Worm (Caenorhabditis elegans) whole organism, L4 larva: ENCODE measurements around the gene Y62H9A.1.
A peak's percentile ranks its signal among the peaks of the same experiment; 100 is the strongest.

Source experiments
- F26F4.8 ChIP-seq: fragments of 200-800 bp; sonication (Bioruptor generic); conservative IDR thresholded peaks from 2 replicates; pipeline ENCODE4 v1.3.6; 2022; ENCODE audit warnings: missing genetic modification characterization, missing compliant biosample characterization
- T20F7.1 ChIP-seq: fragments of 200-800 bp; sonication (Bioruptor generic); optimal IDR thresholded peaks from 2 replicates; lab custom pipeline; 2018; ENCODE audit warnings: mild to moderate bottlenecking, missing genetic modification characterization, missing compliant biosample characterization
- T26A8.4 ChIP-seq: fragments of 200-800 bp; sonication (Bioruptor generic); IDR thresholded peaks from 2 replicates; pipeline ENCODE4 v1.3.6; 2022; ENCODE audit warnings: missing genetic modification characterization, missing compliant biosample characterization
- aha-1 ChIP-seq: fragments of 150-350 bp; peaks from one replicate; lab custom pipeline; 2014; ENCODE audit warnings: missing biosample characterization, missing genetic modification characterization
- ama-1 ChIP-seq: fragments of 150-350 bp; optimal IDR thresholded peaks from 2 replicates; lab custom pipeline; 2014; ENCODE audit warnings: inconsistent platforms, mixed read lengths
- attf-4 ChIP-seq: sonication (generic microtip); optimal IDR thresholded peaks from 3 replicates; lab custom pipeline; 2017; ENCODE audit warnings: missing biosample characterization, missing genetic modification characterization
- ceh-32 ChIP-seq: sonication (generic microtip); optimal IDR thresholded peaks from 2 replicates; lab custom pipeline; 2016; ENCODE audit warnings: mild to moderate bottlenecking, missing genetic modification characterization, missing compliant biosample characterization; ENCODE audit not compliant: poor library complexity
- ceh-44 ChIP-seq: fragments of 200-800 bp; sonication (Bioruptor generic); IDR thresholded peaks from 2 replicates; pipeline ENCODE4 v1.3.6; 2022; ENCODE audit warnings: missing genetic modification reagents, missing genetic modification characterization, missing compliant biosample characterization
- ceh-62 ChIP-seq: sonication (generic microtip); optimal IDR thresholded peaks from 2 replicates; lab custom pipeline; 2017; ENCODE audit warnings: missing biosample characterization, missing genetic modification characterization
- ctbp-1 ChIP-seq: fragments of 200-800 bp; sonication (Bioruptor generic); IDR thresholded peaks from 2 replicates; pipeline ENCODE4 v1.3.6; 2022; ENCODE audit warnings: missing genetic modification reagents, missing genetic modification characterization, missing compliant biosample characterization
- daf-12 ChIP-seq: fragments of 150-350 bp; optimal IDR thresholded peaks from 2 replicates; lab custom pipeline; 2014; ENCODE audit warnings: missing biosample characterization, missing genetic modification reagents, missing genetic modification characterization
- daf-16 ChIP-seq, 3 experiments: sonication (generic microtip); optimal IDR thresholded peaks; 2 replicates each; lab custom pipeline; 2016 to 2017; ENCODE audit warnings: missing genetic modification characterization in 3 of 3, missing genetic modification reagents in 3 of 3, mild to moderate bottlenecking in 2 of 3, missing compliant biosample characterization in 2 of 3, missing biosample characterization in 1 of 3, moderate library complexity in 1 of 3
- daf-19 ChIP-seq: fragments of 200-800 bp; sonication (Bioruptor generic); conservative IDR thresholded peaks from 2 replicates; pipeline ENCODE4 v1.3.6; 2022; ENCODE audit warnings: missing genetic modification characterization, missing compliant biosample characterization
- daf-8 ChIP-seq: fragments of 200-800 bp; sonication (Bioruptor generic); IDR thresholded peaks from 2 replicates; pipeline ENCODE4 v1.3.6; 2022; ENCODE audit warnings: missing genetic modification characterization, missing compliant biosample characterization
- dmd-6 ChIP-seq: fragments of 200-800 bp; sonication (Bioruptor generic); IDR thresholded peaks from 2 replicates; pipeline ENCODE4 v1.3.6; 2022; ENCODE audit warnings: missing genetic modification reagents, missing genetic modification characterization, missing compliant biosample characterization
- duxl-1 ChIP-seq: sonication (generic microtip); optimal IDR thresholded peaks from 2 replicates; lab custom pipeline; 2016; ENCODE audit warnings: mild to moderate bottlenecking, missing genetic modification characterization, moderate library complexity, missing compliant biosample characterization; ENCODE audit not compliant: poor library complexity
- dve-1 ChIP-seq: sonication (generic microtip); optimal IDR thresholded peaks from 2 replicates; lab custom pipeline; 2017; ENCODE audit warnings: antibody characterized with exemption, mild to moderate bottlenecking, missing genetic modification characterization, missing compliant biosample characterization; ENCODE audit not compliant: insufficient read depth
- egl-27 ChIP-seq: sonication (generic microtip); optimal IDR thresholded peaks from 3 replicates; lab custom pipeline; 2017; ENCODE audit warnings: missing biosample characterization, missing genetic modification reagents, missing genetic modification characterization
- fos-1 ChIP-seq: fragments of 150-350 bp; optimal IDR thresholded peaks from 2 replicates; lab custom pipeline; 2014; ENCODE audit warnings: missing biosample characterization, missing genetic modification characterization
- jun-1 ChIP-seq: fragments of 150-350 bp; optimal IDR thresholded peaks from 2 replicates; lab custom pipeline; 2014; ENCODE audit warnings: missing biosample characterization, missing genetic modification reagents, missing genetic modification characterization
- lin-1 ChIP-seq: fragments of 200-800 bp; sonication (Bioruptor generic); IDR thresholded peaks from 2 replicates; pipeline ENCODE4 v1.3.6; 2022; ENCODE audit warnings: missing genetic modification reagents, missing genetic modification characterization, missing compliant biosample characterization
- lin-39 ChIP-seq: fragments of 150-350 bp; optimal IDR thresholded peaks from 2 replicates; lab custom pipeline; 2014; ENCODE audit warnings: missing biosample characterization, missing genetic modification reagents, missing genetic modification characterization
- madf-5 ChIP-seq, 2 experiments: fragments of 200-800 bp; sonication (Bioruptor generic); IDR thresholded peaks; 2 replicates each; pipeline ENCODE4 v1.3.6; 2022; ENCODE audit warnings: missing compliant biosample characterization in 2 of 2, missing genetic modification characterization in 2 of 2
- mdl-1 ChIP-seq, 2 experiments: fragments of 150-350 bp in 1 of 2; sonication (generic microtip) in 1 of 2; optimal IDR thresholded peaks; 2 replicates each; lab custom pipeline; 2014 to 2017; ENCODE audit warnings: missing biosample characterization in 2 of 2, missing genetic modification characterization in 2 of 2
- mdt-29 ChIP-seq: fragments of 200-800 bp; sonication (Bioruptor generic); IDR thresholded peaks from 2 replicates; pipeline ENCODE4 v1.3.6; 2022; ENCODE audit warnings: missing genetic modification reagents, missing genetic modification characterization, missing compliant biosample characterization
- mxl-3 ChIP-seq: fragments of 200-800 bp; sonication (Bioruptor generic); optimal IDR thresholded peaks from 2 replicates; lab custom pipeline; 2018; ENCODE audit warnings: mild to moderate bottlenecking, missing genetic modification characterization, missing compliant biosample characterization
- nhr-11 ChIP-seq: fragments of 150-350 bp; optimal IDR thresholded peaks from 2 replicates; lab custom pipeline; 2014; ENCODE audit warnings: missing biosample characterization, missing genetic modification characterization
- nhr-25 ChIP-seq: sonication (generic microtip); optimal IDR thresholded peaks from 2 replicates; lab custom pipeline; 2017; ENCODE audit warnings: missing genetic modification characterization, mild to moderate bottlenecking, missing compliant biosample characterization, antibody characterized with exemption, moderate library complexity, borderline replicate concordance; ENCODE audit not compliant: insufficient read depth
- nhr-28 ChIP-seq: fragments of 150-350 bp; optimal IDR thresholded peaks from 2 replicates; lab custom pipeline; 2014; ENCODE audit warnings: missing biosample characterization, missing genetic modification characterization
- nhr-41 ChIP-seq: fragments of 200-800 bp; sonication (Bioruptor generic); IDR thresholded peaks from 2 replicates; pipeline ENCODE4 v1.3.6; 2022; ENCODE audit warnings: missing genetic modification reagents, missing genetic modification characterization, missing compliant biosample characterization
- nhr-42 ChIP-seq: fragments of 200-800 bp; sonication (Bioruptor generic); IDR thresholded peaks from 2 replicates; pipeline ENCODE4 v1.3.6; 2022; ENCODE audit warnings: missing genetic modification characterization, missing compliant biosample characterization
- nhr-77 ChIP-seq: fragments of 150-350 bp; optimal IDR thresholded peaks from 2 replicates; lab custom pipeline; 2014; ENCODE audit warnings: missing biosample characterization, missing genetic modification characterization
- php-3 ChIP-seq: fragments of 200-800 bp; sonication (Bioruptor generic); IDR thresholded peaks from 2 replicates; pipeline ENCODE4 v1.3.6; 2022; ENCODE audit warnings: missing genetic modification reagents, missing genetic modification characterization, missing compliant biosample characterization
- pqm-1 ChIP-seq: sonication (generic microtip); optimal IDR thresholded peaks from 2 replicates; lab custom pipeline; 2017; ENCODE audit warnings: missing biosample characterization, missing genetic modification characterization
- saeg-2 ChIP-seq: fragments of 200-800 bp; sonication (Bioruptor generic); IDR thresholded peaks from 2 replicates; pipeline ENCODE4 v1.3.6; 2022; ENCODE audit warnings: missing genetic modification reagents, missing genetic modification characterization, missing compliant biosample characterization
- set-16 ChIP-seq: fragments of 200-800 bp; sonication (Bioruptor generic); IDR thresholded peaks from 2 replicates; pipeline ENCODE4 v1.3.6; 2022; ENCODE audit warnings: missing genetic modification reagents, missing genetic modification characterization, missing compliant biosample characterization
- skn-1 ChIP-seq: fragments of 150-350 bp; optimal IDR thresholded peaks from 2 replicates; lab custom pipeline; 2014; ENCODE audit warnings: missing biosample characterization, missing genetic modification characterization
- tag-97 ChIP-seq: fragments of 200-800 bp; sonication (Bioruptor generic); IDR thresholded peaks from 2 replicates; pipeline ENCODE4 v1.3.6; 2022; ENCODE audit warnings: missing genetic modification characterization, missing compliant biosample characterization
- tra-1 ChIP-seq: fragments of 200-800 bp; sonication (Bioruptor generic); IDR thresholded peaks from 2 replicates; pipeline ENCODE4 v1.3.6; 2022; ENCODE audit warnings: missing genetic modification reagents, missing genetic modification characterization, missing compliant biosample characterization
- unc-62 ChIP-seq, 3 experiments: fragments of 150-350 bp in 1 of 3; sonication (generic microtip); optimal IDR thresholded peaks in 2 of 3; peaks in 1 of 3; 1 replicate in 1 of 3; 2 replicates in 2 of 3; lab custom pipeline; 2014 to 2017; ENCODE audit warnings: missing biosample characterization in 3 of 3, missing genetic modification characterization in 3 of 3, missing genetic modification reagents in 3 of 3, missing genotype in 1 of 3
- zip-2 ChIP-seq: fragments of 150-350 bp; optimal IDR thresholded peaks from 2 replicates; lab custom pipeline; 2014; ENCODE audit warnings: missing biosample characterization, missing genetic modification characterization

Y62H9A.1 gene

DNA sequence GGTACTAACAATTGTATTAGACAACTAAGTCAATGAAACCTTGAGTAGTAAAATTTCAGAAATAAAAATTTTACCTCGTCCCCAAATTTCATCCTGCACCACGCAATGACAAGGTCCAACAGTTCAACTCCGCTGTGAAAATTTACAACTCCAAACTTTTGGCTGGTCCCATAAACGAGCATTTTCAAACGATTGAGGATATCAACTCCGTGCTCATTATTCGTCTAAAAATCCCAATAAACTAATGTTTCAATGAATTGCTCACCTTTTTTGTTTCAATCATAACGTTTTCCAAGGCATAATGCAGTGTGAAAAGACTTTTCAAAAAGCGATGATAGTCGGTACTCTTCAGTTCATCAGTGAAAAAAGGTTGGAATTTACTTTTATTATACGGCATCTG lies 31.3 kb downstream of the Y62H9A.1 start:
- TF ChIP-seq unc-62 (GFP tag; optimal IDR thresholded peaks at IDR 0.05 in 1 of 2; lab: Kevin White, UChicago) (peak in 1 of 2 experiments; percentile 95), unc-62 (tag; optimal IDR thresholded peaks at IDR 0.05; lab: Kevin White, UChicago) (no peak), lin-39 (no peak)

- no peak for TF ChIP-seq nhr-42 (GFP tag; lab: Robert Waterston, UW)
- no peak for TF ChIP-seq F26F4.8 (GFP tag; lab: Robert Waterston, UW)
- TF ChIP-seq daf-8, result no peak
- no peak for TF ChIP-seq daf-12 (tag; lab: Kevin White, UChicago)
- TF ChIP-seq T26A8.4 (GFP tag; lab: Robert Waterston, UW), result no peak
- TF ChIP-seq nhr-28, result no peak
- TF ChIP-seq nhr-41 (GFP tag; lab: Robert Waterston, UW), result no peak
- TF ChIP-seq set-16 (GFP tag; lab: Robert Waterston, UW), result no peak
- TF ChIP-seq madf-5 (GFP tag; IDR thresholded peaks at IDR 0.05; lab: Robert Waterston, UW), result no peak
- no peak for TF ChIP-seq nhr-77 (tag; lab: Kevin White, UChicago)
- no peak for TF ChIP-seq pqm-1 (tag; lab: Kevin White, UChicago)
- TF ChIP-seq saeg-2 (GFP tag; lab: Robert Waterston, UW), result no peak
- TF ChIP-seq nhr-25 (tag; lab: Kevin White, UChicago), result no peak
- TF ChIP-seq ceh-62 (tag; lab: Kevin White, UChicago), result no peak
- TF ChIP-seq, all 104 proteins: peak for 0
These were observed 31.9 kb downstream of the Y62H9A.1 start, which contains the start of gene Y62H9A.11 for ce11 chrX:11907263-11907662. Y62H9A.11 (minus strand) TSS chrX:11907363.

ce11 chrX:11908226-11908625 lies 32.9 kb downstream of the Y62H9A.1 start:
- TF ChIP-seq daf-16 (GFP tag; optimal IDR thresholded peaks at IDR 0.05; lab: Kevin White, UChicago) (no peak), daf-16 (tag; optimal IDR thresholded peaks at IDR 0.05; lab: Kevin White, UChicago) (peak; percentile 55), fos-1 (tag; lab: Kevin White, UChicago) (no peak), aha-1 (peak; percentile 70), pqm-1 (tag; lab: Kevin White, UChicago) (peak; percentile 16)

DNA sequence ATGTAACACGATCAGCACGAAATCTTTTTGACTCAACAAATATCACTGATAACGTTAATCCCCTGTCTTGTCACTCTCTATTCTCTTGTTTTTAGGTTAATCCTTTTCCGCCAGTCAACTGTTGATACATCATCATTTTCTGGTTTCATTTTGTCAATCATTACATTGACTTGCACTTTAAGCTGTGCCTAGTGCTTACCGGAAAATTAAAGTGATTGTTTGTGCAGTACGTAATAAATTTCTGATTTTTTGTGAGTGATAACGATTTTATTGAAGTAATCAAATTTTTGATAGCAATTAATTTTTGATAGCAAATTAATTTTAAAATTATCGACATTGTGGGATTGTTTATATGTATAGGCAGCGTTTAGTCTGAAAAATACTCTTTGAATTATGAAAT lies 33.8 kb downstream of the Y62H9A.1 start:
- 0 out of 2 replicates have a peak, but pooled peaks have one; percentile 29 for TF ChIP-seq lin-1 (GFP tag; lab: Robert Waterston, UW)
- TF ChIP-seq nhr-77 (tag; lab: Kevin White, UChicago), result peak; percentile 85
- TF ChIP-seq tag-97 (GFP tag; lab: Robert Waterston, UW), result no peak
- TF ChIP-seq skn-1 (tag; lab: Kevin White, UChicago), result no peak
- TF ChIP-seq ceh-44 (GFP tag; lab: Robert Waterston, UW), result no peak
- peak; percentile 55; the same call in 1 of the 2 replicates for TF ChIP-seq tra-1 (GFP tag; lab: Robert Waterston, UW)
- TF ChIP-seq nhr-28, result peak; percentile 61
- TF ChIP-seq jun-1 (tag; lab: Kevin White, UChicago), result no peak
- TF ChIP-seq dve-1 (tag; lab: Kevin White, UChicago), result peak; percentile 62
- TF ChIP-seq nhr-11 (tag; lab: Kevin White, UChicago), result no peak
- TF ChIP-seq php-3 (GFP tag; lab: Robert Waterston, UW), result peak; percentile 90
- peak; percentile 89 for TF ChIP-seq pqm-1 (tag; lab: Kevin White, UChicago)
- no peak for TF ChIP-seq egl-27 (tag; lab: Kevin White, UChicago)
- no peak for TF ChIP-seq ceh-32 (tag; lab: Kevin White, UChicago)
- peak; percentile 67 for TF ChIP-seq dmd-6
- no peak for TF ChIP-seq zip-2 (tag; lab: Kevin White, UChicago)
- TF ChIP-seq daf-16 (GFP tag; optimal IDR thresholded peaks at IDR 0.05; lab: Kevin White, UChicago), result no peak
- TF ChIP-seq daf-16 (tag; optimal IDR thresholded peaks at IDR 0.05; lab: Kevin White, UChicago), result peak; percentile 94

DNA sequence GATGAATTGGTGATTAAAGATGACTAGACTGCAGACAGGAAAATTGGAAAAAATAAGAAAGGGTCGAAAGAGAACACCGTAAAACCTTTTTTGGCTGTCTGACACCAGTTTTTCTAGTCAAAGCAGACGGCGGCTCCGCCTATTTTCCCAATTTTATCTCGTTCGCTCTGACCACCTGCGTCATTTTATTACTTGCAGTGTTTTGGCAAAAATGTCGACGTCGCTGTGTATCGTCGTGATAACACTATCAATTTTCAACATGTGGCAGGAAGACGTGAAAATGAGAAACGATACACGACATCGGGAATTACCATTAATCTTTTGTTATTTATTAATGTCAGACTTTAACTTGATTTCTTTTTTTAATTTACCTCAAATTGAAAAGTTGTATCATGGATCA lies 34.7 kb downstream of the Y62H9A.1 start, which contains the start of gene Y62H9A.15:
Gene Y62H9A.15, minus strand, starts transcription at position 100 of the 400 bp plus-strand sequence.
- TF ChIP-seq daf-16 (GFP tag; optimal IDR thresholded peaks at IDR 0.05; lab: Kevin White, UChicago), result no peak
- TF ChIP-seq daf-16 (tag; optimal IDR thresholded peaks at IDR 0.05; lab: Kevin White, UChicago), result peak; percentile 58
- TF ChIP-seq ama-1 (lab: Kevin White, UChicago), result no peak
- peak; percentile 17 for TF ChIP-seq pqm-1 (tag; lab: Kevin White, UChicago)
- TF ChIP-seq nhr-11 (tag; lab: Kevin White, UChicago), result no peak
- TF ChIP-seq aha-1, result peak; percentile 6
- TF ChIP-seq mdt-29 (GFP tag; lab: Robert Waterston, UW), result no peak
- no peak for TF ChIP-seq tag-97 (GFP tag; lab: Robert Waterston, UW)
- TF ChIP-seq ceh-32 (tag; lab: Kevin White, UChicago), result no peak
- TF ChIP-seq T20F7.1 (GFP tag; lab: Kevin White, UChicago), result no peak
- peak; percentile 33; the same call in 1 of the 2 replicates for TF ChIP-seq dmd-6
- TF ChIP-seq duxl-1 (tag; lab: Kevin White, UChicago), result no peak
- TF ChIP-seq daf-19 (GFP tag; lab: Robert Waterston, UW), result no peak
- TF ChIP-seq attf-4 (tag; lab: Kevin White, UChicago), result no peak
- TF ChIP-seq dve-1 (tag; lab: Kevin White, UChicago), result peak; percentile 18
- TF ChIP-seq mdl-1 (tag; optimal IDR thresholded peaks at IDR 0.05; lab: Kevin White, UChicago), result peak in 1 of 2 experiments; percentile 25
- TF ChIP-seq mxl-3, result no peak
- no peak for TF ChIP-seq ctbp-1 (GFP tag; lab: Robert Waterston, UW)
- TF ChIP-seq madf-5 (GFP tag; IDR thresholded peaks at IDR 0.05; lab: Robert Waterston, UW), result no peak
